Worm (Caenorhabditis elegans) whole organism, L4 larva: ENCODE measurements around the gene Y38E10A.24.

ENCODE experiments used
- D1046.2 ChIP-seq: fragments of 200-800 bp; sonication (Bioruptor generic); IDR thresholded peaks from 2 replicates; pipeline ENCODE4 v1.3.6; 2022; ENCODE audit warnings: missing genetic modification characterization, missing compliant biosample characterization
- F10B5.3 ChIP-seq: sonication (generic microtip); optimal IDR thresholded peaks from 2 replicates; lab custom pipeline; 2016; ENCODE audit warnings: mild to moderate bottlenecking, missing genetic modification characterization, missing compliant biosample characterization
- F26F4.8 ChIP-seq: fragments of 200-800 bp; sonication (Bioruptor generic); conservative IDR thresholded peaks from 2 replicates; pipeline ENCODE4 v1.3.6; 2022; ENCODE audit warnings: missing genetic modification characterization, missing compliant biosample characterization
- Y75B8A.6 ChIP-seq: fragments of 200-800 bp; sonication (Bioruptor generic); IDR thresholded peaks from 2 replicates; pipeline ENCODE4 v1.3.6; 2022; ENCODE audit warnings: missing genetic modification reagents, missing genetic modification characterization, missing compliant biosample characterization
- ZK337.2 ChIP-seq: fragments of 200-800 bp; sonication (Bioruptor generic); IDR thresholded peaks from 2 replicates; pipeline ENCODE4 v1.3.6; 2022; ENCODE audit warnings: missing genetic modification reagents, missing genetic modification characterization, missing compliant biosample characterization
- ZK546.5 ChIP-seq, 2 experiments: sonication (generic microtip); optimal IDR thresholded peaks; 2 replicates each; lab custom pipeline; 2017; ENCODE audit warnings: missing biosample characterization in 2 of 2, missing genetic modification characterization in 2 of 2
- aha-1 ChIP-seq: fragments of 150-350 bp; peaks from one replicate; lab custom pipeline; 2014; ENCODE audit warnings: missing biosample characterization, missing genetic modification characterization
- ama-1 ChIP-seq: fragments of 150-350 bp; optimal IDR thresholded peaks from 2 replicates; lab custom pipeline; 2014; ENCODE audit warnings: inconsistent platforms, mixed read lengths
- arid-1 ChIP-seq: fragments of 200-800 bp; sonication (Bioruptor generic); conservative IDR thresholded peaks from 2 replicates; pipeline ENCODE4 v1.3.6; 2022; ENCODE audit warnings: missing genetic modification reagents, missing genetic modification characterization, missing compliant biosample characterization
- ceh-20 ChIP-seq: fragments of 200-800 bp; sonication (Bioruptor generic); IDR thresholded peaks from 2 replicates; pipeline ENCODE4 v1.3.6; 2022; ENCODE audit warnings: missing genetic modification reagents, missing genetic modification characterization, missing compliant biosample characterization
- ceh-44 ChIP-seq: fragments of 200-800 bp; sonication (Bioruptor generic); IDR thresholded peaks from 2 replicates; pipeline ENCODE4 v1.3.6; 2022; ENCODE audit warnings: missing genetic modification reagents, missing genetic modification characterization, missing compliant biosample characterization
- ceh-62 ChIP-seq: sonication (generic microtip); optimal IDR thresholded peaks from 2 replicates; lab custom pipeline; 2017; ENCODE audit warnings: missing biosample characterization, missing genetic modification characterization
- ceh-82 ChIP-seq: sonication (generic microtip); optimal IDR thresholded peaks from 2 replicates; lab custom pipeline; 2017; ENCODE audit warnings: missing biosample characterization, missing genetic modification characterization
- ces-1 ChIP-seq: fragments of 150-350 bp; sonication (generic microtip); optimal IDR thresholded peaks from 4 replicates; lab custom pipeline; 2014; ENCODE audit warnings: missing biosample characterization, missing genetic modification reagents, missing genetic modification characterization
- dmd-6 ChIP-seq: fragments of 200-800 bp; sonication (Bioruptor generic); IDR thresholded peaks from 2 replicates; pipeline ENCODE4 v1.3.6; 2022; ENCODE audit warnings: missing genetic modification reagents, missing genetic modification characterization, missing compliant biosample characterization
- dve-1 ChIP-seq: sonication (generic microtip); optimal IDR thresholded peaks from 2 replicates; lab custom pipeline; 2017; ENCODE audit warnings: antibody characterized with exemption, mild to moderate bottlenecking, missing genetic modification characterization, missing compliant biosample characterization; ENCODE audit not compliant: insufficient read depth
- fkh-10 ChIP-seq: fragments of 150-350 bp; optimal IDR thresholded peaks from 2 replicates; lab custom pipeline; 2014; ENCODE audit warnings: missing biosample characterization, missing genetic modification reagents, missing genetic modification characterization
- hlh-30 ChIP-seq: sonication (generic microtip); optimal IDR thresholded peaks from 2 replicates; lab custom pipeline; 2017; ENCODE audit warnings: antibody characterized with exemption, mild to moderate bottlenecking, missing genetic modification characterization, missing compliant biosample characterization; ENCODE audit not compliant: insufficient read depth
- hmg-1.1 ChIP-seq: fragments of 200-800 bp; sonication (Bioruptor generic); IDR thresholded peaks from 2 replicates; pipeline ENCODE4 v1.3.6; 2022; ENCODE audit warnings: missing genetic modification reagents, missing genetic modification characterization, missing compliant biosample characterization
- jun-1 ChIP-seq: fragments of 150-350 bp; optimal IDR thresholded peaks from 2 replicates; lab custom pipeline; 2014; ENCODE audit warnings: missing biosample characterization, missing genetic modification reagents, missing genetic modification characterization
- lin-1 ChIP-seq: fragments of 200-800 bp; sonication (Bioruptor generic); IDR thresholded peaks from 2 replicates; pipeline ENCODE4 v1.3.6; 2022; ENCODE audit warnings: missing genetic modification reagents, missing genetic modification characterization, missing compliant biosample characterization
- lin-13 ChIP-seq: fragments of 150-350 bp; optimal IDR thresholded peaks from 2 replicates; lab custom pipeline; 2014; ENCODE audit warnings: missing biosample characterization, missing genetic modification reagents, missing genetic modification characterization
- madf-5 ChIP-seq, 2 experiments: fragments of 200-800 bp; sonication (Bioruptor generic); IDR thresholded peaks; 2 replicates each; pipeline ENCODE4 v1.3.6; 2022; ENCODE audit warnings: missing compliant biosample characterization in 2 of 2, missing genetic modification characterization in 2 of 2
- php-3 ChIP-seq: fragments of 200-800 bp; sonication (Bioruptor generic); IDR thresholded peaks from 2 replicates; pipeline ENCODE4 v1.3.6; 2022; ENCODE audit warnings: missing genetic modification reagents, missing genetic modification characterization, missing compliant biosample characterization
- saeg-2 ChIP-seq: fragments of 200-800 bp; sonication (Bioruptor generic); IDR thresholded peaks from 2 replicates; pipeline ENCODE4 v1.3.6; 2022; ENCODE audit warnings: missing genetic modification reagents, missing genetic modification characterization, missing compliant biosample characterization
- set-16 ChIP-seq: fragments of 200-800 bp; sonication (Bioruptor generic); IDR thresholded peaks from 2 replicates; pipeline ENCODE4 v1.3.6; 2022; ENCODE audit warnings: missing genetic modification reagents, missing genetic modification characterization, missing compliant biosample characterization
- skn-1 ChIP-seq: fragments of 150-350 bp; optimal IDR thresholded peaks from 2 replicates; lab custom pipeline; 2014; ENCODE audit warnings: missing biosample characterization, missing genetic modification characterization
- snpc-1.2 ChIP-seq: fragments of 200-800 bp; sonication (Bioruptor generic); IDR thresholded peaks from 2 replicates; pipeline ENCODE4 v1.3.6; 2022; ENCODE audit warnings: missing genetic modification reagents, missing genetic modification characterization, missing compliant biosample characterization
- tag-97 ChIP-seq: fragments of 200-800 bp; sonication (Bioruptor generic); IDR thresholded peaks from 2 replicates; pipeline ENCODE4 v1.3.6; 2022; ENCODE audit warnings: missing genetic modification characterization, missing compliant biosample characterization
- tra-1 ChIP-seq: fragments of 200-800 bp; sonication (Bioruptor generic); IDR thresholded peaks from 2 replicates; pipeline ENCODE4 v1.3.6; 2022; ENCODE audit warnings: missing genetic modification reagents, missing genetic modification characterization, missing compliant biosample characterization
- unc-62 ChIP-seq, 3 experiments: fragments of 150-350 bp in 1 of 3; sonication (generic microtip); optimal IDR thresholded peaks in 2 of 3; peaks in 1 of 3; 1 replicate in 1 of 3; 2 replicates in 2 of 3; lab custom pipeline; 2014 to 2017; ENCODE audit warnings: missing biosample characterization in 3 of 3, missing genetic modification characterization in 3 of 3, missing genetic modification reagents in 3 of 3, missing genotype in 1 of 3
- zfp-2 ChIP-seq: sonication (generic microtip); optimal IDR thresholded peaks from 2 replicates; lab custom pipeline; 2016; ENCODE audit warnings: mild to moderate bottlenecking, missing genetic modification characterization, missing compliant biosample characterization
- zip-11 ChIP-seq: fragments of 200-800 bp; sonication (Bioruptor generic); IDR thresholded peaks from 2 replicates; pipeline ENCODE4 v1.3.6; 2022; ENCODE audit warnings: missing genetic modification characterization, missing compliant biosample characterization
- ztf-11 ChIP-seq: fragments of 150-350 bp; optimal IDR thresholded peaks from 2 replicates; lab custom pipeline; 2014; ENCODE audit warnings: missing biosample characterization, missing genetic modification characterization

Y38E10A.24 gene

ce11 chrII:12696116-12696515 is 17.3 kb downstream of the Y38E10A.24 start:
- TF ChIP-seq Y75B8A.6 (no peak), aha-1 (tag; lab: Kevin White, UChicago) (peak; percentile 76), ceh-44 (no peak), F26F4.8 (GFP tag; lab: Robert Waterston, UW) (0 out of 2 replicates have a peak, but pooled peaks have one; percentile 45), lin-1 (GFP tag; lab: Robert Waterston, UW) (no peak), set-16 (GFP tag; lab: Robert Waterston, UW) (peak; percentile 64; the same call in 1 of the 2 replicates)

ce11 chrII:12711490-12711889 is 32.7 kb downstream of the Y38E10A.24 start:
- peak in 1 of 2 experiments; percentile 5 for TF ChIP-seq unc-62 (GFP tag; optimal IDR thresholded peaks at IDR 0.05 in 1 of 2; lab: Kevin White, UChicago)
- no peak for TF ChIP-seq unc-62 (tag; optimal IDR thresholded peaks at IDR 0.05; lab: Kevin White, UChicago)
- no peak for TF ChIP-seq zfp-2 (tag; lab: Kevin White, UChicago)
- TF ChIP-seq dmd-6 (GFP tag; lab: Robert Waterston, UW), result no peak
- TF ChIP-seq skn-1 (tag; lab: Kevin White, UChicago), result no peak
- peak; percentile 33 for TF ChIP-seq ces-1 (GFP tag; lab: Kevin White, UChicago)

- TF ChIP-seq D1046.2 (GFP tag; lab: Robert Waterston, UW) (no peak), lin-13 (GFP tag; lab: Kevin White, UChicago) (no peak), set-16 (GFP tag; lab: Robert Waterston, UW) (peak; percentile 85)
These were observed 37.0 kb downstream of the Y38E10A.24 start for ce11 chrII:12715757-12716350.

ce11 chrII:12722049-12722448 is 43.2 kb downstream of the Y38E10A.24 start:
- TF ChIP-seq F10B5.3 (tag; lab: Kevin White, UChicago) (no peak), ama-1 (lab: Kevin White, UChicago) (no peak), arid-1 (no peak), saeg-2 (no peak), ceh-20 (no peak)
- TF ChIP-seq, all 104 proteins: peak for 0

- TF ChIP-seq ceh-82 (tag; lab: Kevin White, UChicago), result no peak
- TF ChIP-seq madf-5 (GFP tag; IDR thresholded peaks at IDR 0.05; lab: Robert Waterston, UW), result no peak
- no peak for TF ChIP-seq tra-1 (GFP tag; lab: Robert Waterston, UW)
- TF ChIP-seq ZK337.2, result no peak
- no peak for TF ChIP-seq hlh-30 (tag; lab: Kevin White, UChicago)
- no peak for TF ChIP-seq zip-11
- no peak for TF ChIP-seq ceh-62
- no peak for TF ChIP-seq php-3
- no peak for TF ChIP-seq snpc-1.2
- TF ChIP-seq ztf-11 (tag; lab: Kevin White, UChicago), result no peak
- no peak for TF ChIP-seq tag-97 (GFP tag; lab: Robert Waterston, UW)
- no peak for TF ChIP-seq fkh-10 (GFP tag; lab: Kevin White, UChicago)
- no peak for TF ChIP-seq saeg-2
- no peak for TF ChIP-seq ama-1 (lab: Kevin White, UChicago)
- no peak for TF ChIP-seq jun-1 (tag; lab: Kevin White, UChicago)
- TF ChIP-seq hmg-1.1, result no peak
- TF ChIP-seq dve-1 (tag; lab: Kevin White, UChicago), result no peak
- no peak for TF ChIP-seq ZK546.5 (tag; optimal IDR thresholded peaks at IDR 0.05; lab: Kevin White, UChicago)
- TF ChIP-seq, all 104 proteins: peak for 0
These were observed 44.0 kb downstream of the Y38E10A.24 start for ce11 chrII:12722685-12723287.
